Fruit fly (Drosophila melanogaster) whole organism: Measurements from ENCODE around the gene Nedd4.

ENCODE experiments used
- CG8478 ChIP-seq: fragments of >200 bp; optimal IDR thresholded peaks from 2 replicates; lab custom pipeline; 2018; ENCODE audit warnings: inconsistent platforms
- pan ChIP-seq: fragments of >200 bp; optimal IDR thresholded peaks from 2 replicates; lab custom pipeline; 2017
- usp ChIP-seq: fragments of >200 bp; optimal IDR thresholded peaks from 2 replicates; lab custom pipeline; 2017; ENCODE audit warnings: missing biosample characterization, missing genetic modification characterization, mixed read lengths

DNA sequence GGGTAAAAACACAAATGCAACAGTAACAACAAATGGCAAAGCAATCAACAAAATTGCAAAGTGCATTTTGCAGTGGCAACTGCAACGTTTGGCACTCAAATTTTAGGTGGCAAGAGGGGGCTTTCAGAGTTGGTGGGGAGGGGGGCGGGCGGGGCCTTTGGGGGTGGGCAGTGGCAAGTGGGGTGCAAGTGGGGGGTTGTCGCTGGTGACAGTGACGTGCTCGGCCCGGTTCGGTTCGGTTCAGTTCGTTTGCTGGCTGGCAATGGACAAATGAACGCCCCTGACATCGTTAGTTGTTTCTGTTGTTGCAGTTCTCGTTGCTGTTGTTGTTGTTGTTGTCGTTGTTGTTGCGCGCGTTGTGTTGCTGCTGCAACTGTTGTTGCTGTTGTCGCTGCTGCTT, 63.3 kb downstream of the Nedd4 start:
- TF ChIP-seq usp (GFP tag; lab: Kevin White, UChicago) (no peak), CG8478 (lab: Kevin White, UChicago) (no peak), pan (no peak)
